Worm (Caenorhabditis elegans) whole organism, L3 larva: Measurements from ENCODE around the gene F58F12.4.

ENCODE experiments used
- ZK546.5 ChIP-seq: sonication (generic microtip); optimal IDR thresholded peaks from 2 replicates; lab custom pipeline; 2017; ENCODE audit warnings: missing biosample characterization, missing genetic modification characterization
- ama-1 ChIP-seq: fragments of 150-350 bp; optimal IDR thresholded peaks from 2 replicates; lab custom pipeline; 2018
- ceh-16 ChIP-seq: sonication (generic microtip); optimal IDR thresholded peaks from 2 replicates; lab custom pipeline; 2017; ENCODE audit warnings: missing biosample characterization, missing genetic modification characterization
- fkh-10 ChIP-seq: sonication (generic microtip); optimal IDR thresholded peaks from 2 replicates; lab custom pipeline; 2017; ENCODE audit warnings: missing biosample characterization, missing genetic modification reagents, missing genetic modification characterization
- mml-1 ChIP-seq: fragments of 150-350 bp; sonication (generic microtip); optimal IDR thresholded peaks from 3 replicates; lab custom pipeline; 2014; ENCODE audit warnings: missing biosample characterization, missing genetic modification characterization
- nfya-1 ChIP-seq: sonication (generic microtip); optimal IDR thresholded peaks from 2 replicates; lab custom pipeline; 2017; ENCODE audit warnings: missing genetic modification characterization, mild to moderate bottlenecking, missing compliant biosample characterization, antibody characterized with exemption, moderate library complexity; ENCODE audit not compliant: insufficient read depth
- nhr-12 ChIP-seq: fragments of 150-350 bp; optimal IDR thresholded peaks from 2 replicates; lab custom pipeline; 2014; ENCODE audit warnings: missing biosample characterization, missing genetic modification characterization
- nhr-23 ChIP-seq: fragments of 150-350 bp; optimal IDR thresholded peaks from 2 replicates; lab custom pipeline; 2014; ENCODE audit warnings: missing biosample characterization, missing genetic modification reagents, missing genetic modification characterization
- nhr-28 ChIP-seq: fragments of 150-350 bp; optimal IDR thresholded peaks from 2 replicates; lab custom pipeline; 2014; ENCODE audit warnings: missing biosample characterization, missing genetic modification characterization
- nhr-67 ChIP-seq: fragments of 150-350 bp; optimal IDR thresholded peaks from 2 replicates; lab custom pipeline; 2014; ENCODE audit warnings: missing biosample characterization, missing genetic modification characterization
- nhr-76 ChIP-seq: fragments of 150-350 bp; sonication (generic microtip); optimal IDR thresholded peaks from 5 replicates; lab custom pipeline; 2014; ENCODE audit warnings: missing biosample characterization, missing genetic modification characterization
- snpc-4 ChIP-seq: fragments of 150-350 bp; optimal IDR thresholded peaks from 2 replicates; lab custom pipeline; 2014; ENCODE audit warnings: missing biosample characterization, missing genetic modification characterization
- tbx-2 ChIP-seq: sonication (generic microtip); optimal IDR thresholded peaks from 2 replicates; lab custom pipeline; 2016; ENCODE audit warnings: mild to moderate bottlenecking, missing genetic modification characterization, missing compliant biosample characterization
- unc-62 ChIP-seq: fragments of 150-350 bp; sonication (generic microtip); optimal IDR thresholded peaks from 4 replicates; lab custom pipeline; 2014; ENCODE audit warnings: missing biosample characterization, missing genetic modification reagents, missing genetic modification characterization

DNA sequence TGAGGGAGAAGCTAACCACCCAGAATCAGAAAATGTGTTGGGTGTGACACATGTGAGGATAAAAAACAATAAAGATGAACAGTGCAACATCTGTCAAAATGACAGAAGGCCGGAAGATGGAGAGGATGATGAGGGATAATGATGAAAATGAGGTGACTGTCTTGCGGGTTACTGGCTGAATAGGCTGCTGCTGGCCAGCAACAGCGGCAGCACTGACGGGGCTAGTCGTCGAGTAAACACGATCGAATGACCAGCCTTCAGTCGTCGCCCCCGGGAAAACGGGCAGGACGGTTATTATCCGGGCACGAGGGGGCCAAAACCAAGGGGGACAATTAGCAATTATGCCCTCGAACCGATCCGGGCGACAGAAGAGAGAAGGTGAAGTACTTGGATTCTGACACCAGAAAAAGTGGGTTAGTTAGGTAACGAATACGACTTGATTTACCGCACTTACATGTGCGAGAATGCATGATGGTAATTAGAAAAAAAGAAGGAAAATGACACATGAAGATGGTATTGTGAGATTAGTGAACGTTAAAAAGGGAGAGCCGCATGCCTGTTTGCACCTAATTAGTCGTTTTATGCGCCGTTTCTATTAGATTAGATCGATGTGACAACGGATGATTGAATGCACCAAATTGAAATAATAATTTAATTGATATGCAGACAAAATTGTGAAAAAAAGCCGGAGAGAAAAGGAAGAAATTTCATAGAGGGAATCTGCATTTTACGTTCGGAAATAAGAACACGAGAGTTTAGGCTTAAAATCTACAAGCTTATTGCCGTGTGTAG lies 25.3 kb downstream of the F58F12.4 start:
- TF ChIP-seq nhr-23 (no peak), ceh-16 (tag; lab: Kevin White, UChicago) (no peak), nfya-1 (tag; lab: Kevin White, UChicago) (no peak), tbx-2 (tag; lab: Kevin White, UChicago) (no peak), nhr-12 (tag; lab: Kevin White, UChicago) (no peak), ZK546.5 (tag; lab: Kevin White, UChicago) (no peak), snpc-4 (tag; lab: Kevin White, UChicago) (no peak), nhr-76 (no peak), fkh-10 (no peak), mml-1 (no peak), nhr-28 (tag; lab: Kevin White, UChicago) (no peak), nhr-67 (no peak), ama-1 (no peak), unc-62 (GFP tag; lab: Kevin White, UChicago) (no peak)
